Worm (Caenorhabditis elegans) whole organism, late embryonic: Measurements from ENCODE around the gene C27F2.10.

ENCODE experiments used
- C08G9.2 ChIP-seq: sonication (generic microtip); optimal IDR thresholded peaks from 2 replicates; lab custom pipeline; 2016; ENCODE audit warnings: mild to moderate bottlenecking, missing genetic modification characterization, moderate library complexity, missing compliant biosample characterization
- F13H6.1 ChIP-seq: sonication (generic microtip); optimal IDR thresholded peaks from 2 replicates; lab custom pipeline; 2016; ENCODE audit warnings: missing genetic modification characterization, missing compliant biosample characterization
- K09A11.1 ChIP-seq: sonication (generic microtip); optimal IDR thresholded peaks from 2 replicates; lab custom pipeline; 2017; ENCODE audit warnings: antibody characterized with exemption, mild to moderate bottlenecking, missing genetic modification characterization, missing compliant biosample characterization; ENCODE audit not compliant: insufficient read depth
- T23F11.4 ChIP-seq: fragments of 200-800 bp; sonication (Bioruptor generic); optimal IDR thresholded peaks from 2 replicates; lab custom pipeline; 2018; ENCODE audit warnings: mild to moderate bottlenecking, missing genetic modification characterization, missing compliant biosample characterization
- Y22D7AL.16 ChIP-seq: sonication (generic microtip); optimal IDR thresholded peaks from 2 replicates; lab custom pipeline; 2016; ENCODE audit warnings: missing genetic modification characterization, missing compliant biosample characterization
- ama-1 ChIP-seq: fragments of 150-350 bp; optimal IDR thresholded peaks from 2 replicates; lab custom pipeline; 2014
- ceh-18 ChIP-seq: sonication (generic microtip); optimal IDR thresholded peaks from 2 replicates; lab custom pipeline; 2016; ENCODE audit warnings: missing genetic modification characterization, missing compliant biosample characterization
- ceh-19 ChIP-seq: fragments of 200-800 bp; sonication (Bioruptor generic); optimal IDR thresholded peaks from 2 replicates; lab custom pipeline; 2018; ENCODE audit warnings: mild to moderate bottlenecking, missing genetic modification characterization, missing compliant biosample characterization
- ceh-24 ChIP-seq: sonication (generic microtip); optimal IDR thresholded peaks from 2 replicates; lab custom pipeline; 2016; ENCODE audit warnings: mild to moderate bottlenecking, missing genetic modification characterization, missing compliant biosample characterization
- ceh-34 ChIP-seq: sonication (generic microtip); optimal IDR thresholded peaks from 2 replicates; lab custom pipeline; 2016; ENCODE audit warnings: mild to moderate bottlenecking, missing genetic modification characterization, missing compliant biosample characterization
- ceh-48 ChIP-seq: sonication (generic microtip); optimal IDR thresholded peaks from 2 replicates; lab custom pipeline; 2016; ENCODE audit warnings: missing genetic modification characterization, inconsistent platforms, missing compliant biosample characterization
- ceh-6 ChIP-seq: fragments of 200-800 bp; sonication (Bioruptor generic); optimal IDR thresholded peaks from 2 replicates; lab custom pipeline; 2018; ENCODE audit warnings: mild to moderate bottlenecking, missing genetic modification characterization, missing compliant biosample characterization
- ceh-9 ChIP-seq: sonication (generic microtip); optimal IDR thresholded peaks from 2 replicates; lab custom pipeline; 2016; ENCODE audit warnings: mild to moderate bottlenecking, missing genetic modification characterization, inconsistent platforms, missing compliant biosample characterization
- che-1 ChIP-seq: sonication (generic microtip); optimal IDR thresholded peaks from 2 replicates; lab custom pipeline; 2016; ENCODE audit warnings: mild to moderate bottlenecking, missing genetic modification characterization, missing compliant biosample characterization
- dmd-4 ChIP-seq: sonication (generic microtip); optimal IDR thresholded peaks from 2 replicates; lab custom pipeline; 2016; ENCODE audit warnings: borderline replicate concordance, missing genetic modification characterization, missing compliant biosample characterization
- dve-1 ChIP-seq: sonication (generic microtip); optimal IDR thresholded peaks from 2 replicates; lab custom pipeline; 2017; ENCODE audit warnings: antibody characterized with exemption, mild to moderate bottlenecking, missing genetic modification characterization, missing compliant biosample characterization
- eyg-1 ChIP-seq: sonication (generic microtip); optimal IDR thresholded peaks from 2 replicates; lab custom pipeline; 2016; ENCODE audit warnings: missing genotype, missing genetic modification characterization, missing compliant biosample characterization
- fax-1 ChIP-seq: sonication (generic microtip); optimal IDR thresholded peaks from 2 replicates; lab custom pipeline; 2016; ENCODE audit warnings: missing genotype, missing genetic modification characterization, missing compliant biosample characterization
- fkh-10 ChIP-seq: fragments of 150-350 bp; optimal IDR thresholded peaks from 2 replicates; lab custom pipeline; 2014; ENCODE audit warnings: missing biosample characterization, missing genetic modification reagents, missing genetic modification characterization
- fkh-6 ChIP-seq: sonication (generic microtip); optimal IDR thresholded peaks from 2 replicates; lab custom pipeline; 2016; ENCODE audit warnings: missing genetic modification characterization, missing compliant biosample characterization
- gmeb-2 ChIP-seq: sonication (generic microtip); optimal IDR thresholded peaks from 2 replicates; lab custom pipeline; 2016; ENCODE audit warnings: missing genetic modification characterization, inconsistent platforms, missing compliant biosample characterization
- hlh-15 ChIP-seq: sonication (generic microtip); optimal IDR thresholded peaks from 2 replicates; lab custom pipeline; 2016; ENCODE audit warnings: missing genetic modification characterization, missing compliant biosample characterization
- hlh-30 ChIP-seq: sonication (generic microtip); optimal IDR thresholded peaks from 2 replicates; lab custom pipeline; 2017; ENCODE audit warnings: antibody characterized with exemption, missing genetic modification characterization, missing compliant biosample characterization; ENCODE audit not compliant: insufficient read depth
- hlh-8 ChIP-seq: sonication (generic microtip); optimal IDR thresholded peaks from 2 replicates; lab custom pipeline; 2016; ENCODE audit warnings: missing genotype, missing genetic modification characterization, missing compliant biosample characterization
- lim-6 ChIP-seq: sonication (generic microtip); optimal IDR thresholded peaks from 2 replicates; lab custom pipeline; 2016; ENCODE audit warnings: missing genetic modification characterization, missing compliant biosample characterization
- lin-11 ChIP-seq: fragments of 200-800 bp; sonication (Bioruptor generic); optimal IDR thresholded peaks from 2 replicates; lab custom pipeline; 2018; ENCODE audit warnings: mild to moderate bottlenecking, missing genetic modification characterization, missing compliant biosample characterization
- madf-2 ChIP-seq: sonication (generic microtip); optimal IDR thresholded peaks from 2 replicates; lab custom pipeline; 2017; ENCODE audit warnings: missing genetic modification characterization, missing compliant biosample characterization
- mec-3 ChIP-seq: sonication (generic microtip); optimal IDR thresholded peaks from 2 replicates; lab custom pipeline; 2016; ENCODE audit warnings: borderline replicate concordance, missing genetic modification characterization, missing compliant biosample characterization
- nhr-11 ChIP-seq: fragments of 150-350 bp; optimal IDR thresholded peaks from 2 replicates; lab custom pipeline; 2014; ENCODE audit warnings: missing biosample characterization, missing genetic modification characterization
- pag-3 ChIP-seq: sonication (generic microtip); optimal IDR thresholded peaks from 2 replicates; lab custom pipeline; 2016; ENCODE audit warnings: missing compliant biosample characterization, missing genetic modification characterization, borderline replicate concordance
- pat-9 ChIP-seq: fragments of 200-800 bp; sonication (Bioruptor generic); optimal IDR thresholded peaks from 2 replicates; lab custom pipeline; 2018; ENCODE audit warnings: mild to moderate bottlenecking, missing genetic modification characterization, moderate library complexity, missing compliant biosample characterization
- pax-1 ChIP-seq: fragments of 150-350 bp; optimal IDR thresholded peaks from 2 replicates; lab custom pipeline; 2014; ENCODE audit warnings: missing biosample characterization, missing genetic modification characterization
- pha-2 ChIP-seq: sonication (generic microtip); optimal IDR thresholded peaks from 2 replicates; lab custom pipeline; 2017; ENCODE audit warnings: mild to moderate bottlenecking, missing genetic modification characterization, missing compliant biosample characterization
- pqm-1 ChIP-seq: sonication (generic microtip); optimal IDR thresholded peaks from 2 replicates; lab custom pipeline; 2016; ENCODE audit warnings: missing genetic modification characterization, missing compliant biosample characterization
- ref-2 ChIP-seq: sonication (generic microtip); optimal IDR thresholded peaks from 2 replicates; lab custom pipeline; 2016; ENCODE audit warnings: missing genetic modification characterization, missing compliant biosample characterization
- rnt-1 ChIP-seq: sonication (generic microtip); optimal IDR thresholded peaks from 2 replicates; lab custom pipeline; 2016; ENCODE audit warnings: missing genetic modification characterization, missing compliant biosample characterization
- sdc-2 ChIP-seq: sonication (generic microtip); optimal IDR thresholded peaks from 2 replicates; lab custom pipeline; 2016; ENCODE audit warnings: missing genotype, missing genetic modification characterization, missing compliant biosample characterization
- tbx-2 ChIP-seq: sonication (generic microtip); optimal IDR thresholded peaks from 2 replicates; lab custom pipeline; 2016; ENCODE audit warnings: missing genetic modification characterization, missing compliant biosample characterization
- unc-55 ChIP-seq: sonication (generic microtip); optimal IDR thresholded peaks from 2 replicates; lab custom pipeline; 2017; ENCODE audit warnings: missing biosample characterization, missing genetic modification reagents, missing genetic modification characterization
- zip-5 ChIP-seq: sonication (generic microtip); optimal IDR thresholded peaks from 2 replicates; lab custom pipeline; 2016; ENCODE audit warnings: missing genetic modification characterization, missing compliant biosample characterization

C27F2.10 gene

DNA sequence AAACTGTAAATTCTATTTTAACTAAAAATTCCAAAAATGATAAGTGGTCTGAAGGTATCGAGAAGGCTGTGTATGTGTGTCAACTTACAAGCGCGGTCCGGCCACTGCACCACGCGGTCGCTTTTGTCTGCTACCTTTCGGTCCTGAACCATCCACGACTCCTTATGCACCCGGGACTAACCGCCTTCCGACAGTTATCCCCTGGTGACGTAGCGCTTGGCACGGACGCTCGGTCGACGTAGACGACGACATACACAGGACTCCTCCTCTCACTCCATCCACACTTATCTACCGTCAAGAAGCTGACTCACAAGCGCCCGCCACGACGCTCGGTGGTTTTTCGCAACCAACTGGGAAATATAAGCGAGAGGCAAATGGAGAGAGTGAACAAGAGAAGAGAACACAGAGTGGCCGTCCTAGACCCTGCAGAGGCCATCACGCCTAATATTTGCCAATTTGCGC lies 44.7 kb upstream of the C27F2.10 start (continued):
- TF ChIP-seq ceh-34 (tag; lab: Kevin White, UChicago) (peak; percentile 96), F13H6.1 (peak; percentile 85), eyg-1 (tag; lab: Kevin White, UChicago) (peak; percentile 80), ceh-19 (GFP tag; lab: Kevin White, UChicago) (peak; percentile 90), tbx-2 (peak; percentile 91), lim-6 (tag; lab: Kevin White, UChicago) (peak; percentile 45), T23F11.4 (GFP tag; lab: Kevin White, UChicago) (peak; percentile 93), che-1 (peak; percentile 85), rnt-1 (peak; percentile 83), Y22D7AL.16 (tag; lab: Kevin White, UChicago) (peak; percentile 38), madf-2 (tag; lab: Kevin White, UChicago) (peak; percentile 50), ref-2 (tag; lab: Kevin White, UChicago) (peak; percentile 91), C08G9.2 (tag; lab: Kevin White, UChicago) (peak; percentile 86), zip-5 (tag; lab: Kevin White, UChicago) (peak; percentile 54), pqm-1 (peak; percentile 60), dve-1 (tag; lab: Kevin White, UChicago) (peak; percentile 84), hlh-15 (tag; lab: Kevin White, UChicago) (peak; percentile 54), ceh-6 (GFP tag; lab: Kevin White, UChicago) (peak; percentile 84), pha-2 (peak; percentile 86)

DNA sequence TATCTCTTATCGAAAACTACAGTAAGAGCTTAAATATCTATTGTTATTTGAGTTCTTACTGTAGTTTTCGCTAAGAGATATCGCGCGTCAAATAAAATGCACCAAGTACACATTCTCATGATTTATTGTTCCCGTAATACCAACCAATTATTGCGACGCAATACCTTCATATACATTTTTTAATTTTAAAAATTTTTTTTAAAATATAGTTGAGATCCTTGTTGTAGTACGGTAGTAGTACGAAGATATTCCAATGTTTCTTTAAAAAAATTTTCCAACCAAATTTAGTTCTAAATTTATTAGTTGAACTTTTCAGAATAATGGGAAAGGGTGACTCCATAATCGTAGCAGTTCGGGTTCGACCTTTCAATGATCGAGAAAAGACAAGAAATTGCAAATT lies 43.9 kb upstream of the C27F2.10 start, which contains the start of gene klp-6:
Gene klp-6 (plus strand): TSS at position 301 of the 400 bp plus-strand sequence.
- TF ChIP-seq tbx-2 (no peak), ceh-9 (tag; lab: Kevin White, UChicago) (no peak), rnt-1 (no peak), ceh-48 (tag; lab: Kevin White, UChicago) (no peak), ceh-18 (tag; lab: Kevin White, UChicago) (no peak), ceh-24 (tag; lab: Kevin White, UChicago) (no peak), fkh-10 (no peak), lin-11 (no peak), mec-3 (tag; lab: Kevin White, UChicago) (no peak), madf-2 (tag; lab: Kevin White, UChicago) (no peak), hlh-15 (tag; lab: Kevin White, UChicago) (no peak), ceh-6 (GFP tag; lab: Kevin White, UChicago) (no peak), hlh-30 (no peak), nhr-11 (tag; lab: Kevin White, UChicago) (no peak)

DNA sequence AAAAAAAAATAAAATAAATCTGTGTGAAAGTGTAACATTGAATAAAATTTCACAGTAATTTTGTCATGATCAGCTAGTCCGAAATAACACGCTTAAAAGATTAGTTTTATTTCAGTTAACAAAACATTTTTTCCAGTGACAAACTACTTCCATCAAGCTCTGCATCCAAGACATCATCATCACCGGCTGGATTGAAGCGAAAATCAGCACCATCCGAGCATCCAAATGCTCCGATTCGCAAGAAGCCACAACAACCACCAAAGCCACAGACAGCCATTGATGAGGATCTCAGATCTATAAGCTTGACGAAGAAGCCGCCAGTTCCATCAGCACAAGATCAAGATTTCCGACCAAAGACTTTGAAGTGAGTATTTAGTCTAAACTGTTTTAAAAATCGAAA lies 40.5 kb upstream of the C27F2.10 start:
- TF ChIP-seq ceh-9 (tag; lab: Kevin White, UChicago): no peak
- TF ChIP-seq F13H6.1: no peak
- no peak for TF ChIP-seq ama-1
- TF ChIP-seq pax-1 (tag; lab: Kevin White, UChicago): no peak
- no peak for TF ChIP-seq fkh-6
- TF ChIP-seq pha-2: no peak
- no peak for TF ChIP-seq ceh-24 (tag; lab: Kevin White, UChicago)
- no peak for TF ChIP-seq fax-1 (tag; lab: Kevin White, UChicago)
- no peak for TF ChIP-seq hlh-8 (tag; lab: Kevin White, UChicago)
- TF ChIP-seq pqm-1: no peak
- TF ChIP-seq, all 69 proteins: peak for 0

DNA sequence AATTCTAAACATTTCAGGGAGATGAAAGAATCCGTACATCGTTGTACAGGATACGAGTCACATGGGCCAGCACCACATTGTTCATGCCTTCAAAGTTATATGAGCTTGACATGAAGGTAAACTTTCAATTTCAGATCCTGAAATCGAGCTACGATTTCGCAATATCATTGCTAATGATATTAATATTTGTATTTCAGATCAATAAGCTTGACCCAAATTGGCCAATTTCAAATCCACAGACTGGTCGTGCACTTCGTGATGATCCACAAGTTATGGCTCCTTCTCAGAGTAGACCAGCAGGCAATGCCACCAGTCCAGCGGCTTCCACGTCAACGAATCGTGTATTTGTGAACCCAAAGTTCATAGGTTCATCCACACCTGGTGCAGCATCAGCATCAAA lies 39.7 kb upstream of the C27F2.10 start:
- TF ChIP-seq sdc-2 (no peak), pha-2 (no peak), che-1 (no peak), dmd-4 (tag; lab: Kevin White, UChicago) (no peak), fax-1 (tag; lab: Kevin White, UChicago) (no peak), pat-9 (tag; lab: Kevin White, UChicago) (no peak), pag-3 (tag; lab: Kevin White, UChicago) (no peak), ref-2 (tag; lab: Kevin White, UChicago) (no peak), unc-55 (no peak), gmeb-2 (no peak), K09A11.1 (tag; lab: Kevin White, UChicago) (no peak)
